Fruit fly (Drosophila melanogaster) whole organism, pupa: ENCODE results near the gene sws.
A peak's percentile ranks its signal among the peaks of the same experiment; 100 is the strongest.

Experiments
- CG10348 ChIP-seq: fragments of 200-800 bp; sonication (Bioruptor generic); IDR thresholded peaks from 2 replicates; pipeline ENCODE4 v1.3.6; 2022; ENCODE audit warnings: missing biosample characterization, missing genetic modification characterization
- CG12605 ChIP-seq: fragments of 200-800 bp; sonication (Bioruptor generic); IDR thresholded peaks from 2 replicates; pipeline ENCODE4 v1.3.6; 2022; ENCODE audit warnings: missing biosample characterization, missing genetic modification characterization
- CG13204 ChIP-seq: fragments of 200-800 bp; sonication (Bioruptor generic); optimal IDR thresholded peaks from 2 replicates; lab custom pipeline; 2018; ENCODE audit warnings: missing biosample characterization, mild to moderate bottlenecking, missing genetic modification characterization, moderate library complexity
- CG14655 ChIP-seq: fragments of 200-800 bp; sonication (Bioruptor generic); optimal IDR thresholded peaks from 3 replicates; lab custom pipeline; 2017; ENCODE audit warnings: mild to moderate bottlenecking, missing biosample characterization, missing genetic modification reagents, missing genetic modification characterization
- CG15710 ChIP-seq: fragments of 200-800 bp; sonication (Bioruptor generic); optimal IDR thresholded peaks from 2 replicates; lab custom pipeline; 2018; ENCODE audit warnings: missing biosample characterization, mild to moderate bottlenecking, missing genetic modification characterization, moderate library complexity
- CG17806 ChIP-seq: fragments of 200-800 bp; sonication (Bioruptor generic); optimal IDR thresholded peaks from 2 replicates; lab custom pipeline; 2018; ENCODE audit warnings: missing biosample characterization, mild to moderate bottlenecking, missing genetic modification characterization, moderate library complexity
- CG32121 ChIP-seq: fragments of 200-800 bp; sonication (Bioruptor generic); IDR thresholded peaks from 2 replicates; pipeline ENCODE4 v1.3.6; 2022; ENCODE audit warnings: missing biosample characterization, missing genetic modification characterization
- CG34367 ChIP-seq: fragments of 200-800 bp; sonication (Bioruptor generic); optimal IDR thresholded peaks from 2 replicates; lab custom pipeline; 2018; ENCODE audit warnings: missing biosample characterization, mild to moderate bottlenecking, missing genetic modification characterization
- CG4496 ChIP-seq: fragments of 200-800 bp; sonication (Bioruptor generic); IDR thresholded peaks from 3 replicates; pipeline ENCODE4 v1.3.6; 2022; ENCODE audit warnings: missing biosample characterization, missing genetic modification characterization
- CG8159 ChIP-seq: fragments of 200-800 bp; sonication (Bioruptor generic); optimal IDR thresholded peaks from 3 replicates; lab custom pipeline; 2018; ENCODE audit warnings: missing biosample characterization, mild to moderate bottlenecking, missing genetic modification characterization, moderate library complexity
- CG8301 ChIP-seq: fragments of 200-800 bp; sonication (Bioruptor generic); optimal IDR thresholded peaks from 2 replicates; lab custom pipeline; 2018; ENCODE audit warnings: missing biosample characterization, mild to moderate bottlenecking, missing genetic modification characterization
- CG9948 ChIP-seq: fragments of 200-800 bp; sonication (Bioruptor generic); optimal IDR thresholded peaks from 2 replicates; lab custom pipeline; 2018; ENCODE audit warnings: missing biosample characterization, mild to moderate bottlenecking, missing genetic modification characterization, moderate library complexity
- D1 ChIP-seq: fragments of 200-800 bp; sonication (Bioruptor generic); optimal IDR thresholded peaks from 2 replicates; lab custom pipeline; 2018; ENCODE audit warnings: missing biosample characterization, mild to moderate bottlenecking, missing genetic modification characterization, moderate library complexity
- EcR ChIP-seq: fragments of 200-800 bp; sonication (Bioruptor generic); optimal IDR thresholded peaks from 3 replicates; lab custom pipeline; 2019; ENCODE audit warnings: missing biosample characterization, missing genetic modification characterization, mild to moderate bottlenecking, moderate library complexity, missing genetic modification reagents
- Ets98B ChIP-seq: fragments of 200-800 bp; sonication (Bioruptor generic); IDR thresholded peaks from 2 replicates; pipeline ENCODE4 v1.3.6; 2022; ENCODE audit warnings: missing biosample characterization, missing genetic modification characterization
- Pif1A ChIP-seq: fragments of 200-800 bp; sonication (Bioruptor generic); optimal IDR thresholded peaks from 3 replicates; lab custom pipeline; 2016; ENCODE audit warnings: missing biosample characterization, missing genetic modification characterization
- Pif1B ChIP-seq: fragments of 200-800 bp; sonication (Bioruptor generic); optimal IDR thresholded peaks from 3 replicates; lab custom pipeline; 2016; ENCODE audit warnings: missing biosample characterization, missing genetic modification characterization
- Snoo ChIP-seq: fragments of 200-800 bp; sonication (Bioruptor generic); optimal IDR thresholded peaks from 3 replicates; lab custom pipeline; 2017; ENCODE audit warnings: missing biosample characterization, mild to moderate bottlenecking, missing genetic modification characterization, inconsistent platforms
- fd96Ca ChIP-seq: fragments of 200-800 bp; sonication (Bioruptor generic); IDR thresholded peaks from 3 replicates; pipeline ENCODE4 v1.3.6; 2022; ENCODE audit warnings: missing biosample characterization, missing genetic modification characterization
- gl ChIP-seq: fragments of 200-800 bp; sonication (Bioruptor generic); optimal IDR thresholded peaks from 2 replicates; lab custom pipeline; 2018; ENCODE audit warnings: missing biosample characterization, mild to moderate bottlenecking, missing genetic modification characterization
- rn ChIP-seq: fragments of 200-800 bp; sonication (Bioruptor generic); IDR thresholded peaks from 2 replicates; pipeline ENCODE4 v1.3.6; 2022; ENCODE audit warnings: missing biosample characterization, missing genetic modification characterization

The sws gene

dm6 chrX:7923063-7923462 lies 45.0 kb downstream of the sws start:
- TF ChIP-seq CG13204 (GFP tag; lab: Kevin White, UChicago): no peak
- no peak for TF ChIP-seq Pif1A (GFP tag; lab: Kevin White, UChicago)
- TF ChIP-seq CG32121 (GFP tag; lab: Robert Waterston, UW): peak; percentile 35; the same call in 1 of the 2 replicates
- no peak for TF ChIP-seq Snoo (tag; lab: Kevin White, UChicago)
- TF ChIP-seq, all 21 proteins: peak for 1

- TF ChIP-seq CG9948 (tag; lab: Kevin White, UChicago) (peak; percentile 31), CG12605 (GFP tag; lab: Robert Waterston, UW) (no peak), D1 (no peak), Snoo (tag; lab: Kevin White, UChicago) (peak; percentile 61), CG8301 (peak; percentile 50), CG4496 (GFP tag; lab: Robert Waterston, UW) (peak; percentile 81; the same call in 2 of the 3 replicates), rn (GFP tag; lab: Robert Waterston, UW) (no peak), CG34367 (tag; lab: Kevin White, UChicago) (peak; percentile 45), fd96Ca (GFP tag; lab: Robert Waterston, UW) (no peak), CG17806 (tag; lab: Kevin White, UChicago) (peak; percentile 43), EcR (GFP tag; lab: Kevin White, UChicago) (peak; percentile 12), gl (tag; lab: Kevin White, UChicago) (peak; percentile 42), CG32121 (GFP tag; lab: Robert Waterston, UW) (peak; percentile 59), Ets98B (peak; percentile 64; the same call in 1 of the 2 replicates), CG14655 (GFP tag; lab: Kevin White, UChicago) (no peak), Pif1B (no peak), CG10348 (no peak), CG15710 (tag; lab: Kevin White, UChicago) (peak; percentile 62), Pif1A (GFP tag; lab: Kevin White, UChicago) (no peak), CG8159 (tag; lab: Kevin White, UChicago) (no peak), CG13204 (GFP tag; lab: Kevin White, UChicago) (no peak)
Measured at dm6 chrX:7920081-7920688, 47.9 kb downstream of the sws start, which contains the start of the genes hdm and Ykt6. hdm (minus strand) TSS chrX:7920131. Ykt6 (plus strand) TSS chrX:7920409.

- TF ChIP-seq CG8301 (no peak), EcR (GFP tag; lab: Kevin White, UChicago) (peak; percentile 4), D1 (no peak)
Measured at dm6 chrX:7911983-7912630, 55.9 kb downstream of the sws start, which contains the start of gene snz. snz (plus strand) TSS chrX:7912089.

dm6 chrX:7909482-7909881 lies 58.6 kb downstream of the sws start:
- no peak for TF ChIP-seq rn (GFP tag; lab: Robert Waterston, UW)
- 0 out of 3 replicates have a peak, but pooled peaks have one; percentile 23 for TF ChIP-seq CG4496 (GFP tag; lab: Robert Waterston, UW)

- no peak for TF ChIP-seq fd96Ca (GFP tag; lab: Robert Waterston, UW)
- no peak for TF ChIP-seq CG4496 (GFP tag; lab: Robert Waterston, UW)
- no peak for TF ChIP-seq gl (tag; lab: Kevin White, UChicago)
- TF ChIP-seq CG13204 (GFP tag; lab: Kevin White, UChicago): no peak
- TF ChIP-seq Snoo (tag; lab: Kevin White, UChicago): no peak
- no peak for TF ChIP-seq EcR (GFP tag; lab: Kevin White, UChicago)
- TF ChIP-seq Pif1B: no peak
- TF ChIP-seq Pif1A (GFP tag; lab: Kevin White, UChicago): no peak
- no peak for TF ChIP-seq CG8301
- no peak for TF ChIP-seq CG32121 (GFP tag; lab: Robert Waterston, UW)
- no peak for TF ChIP-seq CG10348
- TF ChIP-seq CG34367 (tag; lab: Kevin White, UChicago): no peak
- TF ChIP-seq Ets98B: no peak
- no peak for TF ChIP-seq CG9948 (tag; lab: Kevin White, UChicago)
- no peak for TF ChIP-seq CG8159 (tag; lab: Kevin White, UChicago)
- TF ChIP-seq CG12605 (GFP tag; lab: Robert Waterston, UW): no peak
- no peak for TF ChIP-seq rn (GFP tag; lab: Robert Waterston, UW)
- TF ChIP-seq D1: no peak
- TF ChIP-seq CG14655 (GFP tag; lab: Kevin White, UChicago): no peak
- TF ChIP-seq CG15710 (tag; lab: Kevin White, UChicago): no peak
Measured at dm6 chrX:7909069-7909389, 59.0 kb downstream of the sws start.

dm6 chrX:7908239-7909068 lies 59.6 kb downstream of the sws start, which contains the start of the genes dpr14 and spidey:
dpr14 (minus strand) TSS chrX:7908286.
spidey (plus strand) TSS chrX:7908931.
- TF ChIP-seq CG34367 (tag; lab: Kevin White, UChicago): peak; percentile 75
- TF ChIP-seq CG8159 (tag; lab: Kevin White, UChicago): peak; percentile 83
- TF ChIP-seq CG8301: peak; percentile 79
- TF ChIP-seq gl (tag; lab: Kevin White, UChicago): peak; percentile 59
- TF ChIP-seq rn (GFP tag; lab: Robert Waterston, UW): no peak
- TF ChIP-seq EcR (GFP tag; lab: Kevin White, UChicago): peak; percentile 76
- peak; percentile 85 for TF ChIP-seq CG14655 (GFP tag; lab: Kevin White, UChicago)
- 0 out of 2 replicates have a peak, but pooled peaks have one; percentile 31 for TF ChIP-seq CG10348
- TF ChIP-seq Snoo (tag; lab: Kevin White, UChicago): peak; percentile 56
- no peak for TF ChIP-seq CG13204 (GFP tag; lab: Kevin White, UChicago)
- peak; percentile 91 for TF ChIP-seq CG4496 (GFP tag; lab: Robert Waterston, UW)
- peak; percentile 85 for TF ChIP-seq Ets98B
- TF ChIP-seq CG15710 (tag; lab: Kevin White, UChicago): peak; percentile 79
- TF ChIP-seq CG32121 (GFP tag; lab: Robert Waterston, UW): peak; percentile 89
- TF ChIP-seq fd96Ca (GFP tag; lab: Robert Waterston, UW): peak; percentile 90
- no peak for TF ChIP-seq D1
- TF ChIP-seq CG12605 (GFP tag; lab: Robert Waterston, UW): peak; percentile 66
- TF ChIP-seq Pif1B: peak; percentile 72
- peak; percentile 74 for TF ChIP-seq CG17806 (tag; lab: Kevin White, UChicago)
- TF ChIP-seq CG9948 (tag; lab: Kevin White, UChicago): peak; percentile 70
- TF ChIP-seq Pif1A (GFP tag; lab: Kevin White, UChicago): no peak
- TF ChIP-seq, all 21 proteins: peak for 17
